Worm (Caenorhabditis elegans) whole organism, L3 larva: ENCODE data around the gene zyg-11.

Experiments used
- R02D3.7 ChIP-seq: fragments of 150-350 bp; optimal IDR thresholded peaks from 2 replicates; lab custom pipeline; 2014; ENCODE audit warnings: missing biosample characterization, missing genetic modification characterization
- ZK546.5 ChIP-seq: sonication (generic microtip); optimal IDR thresholded peaks from 2 replicates; lab custom pipeline; 2017; ENCODE audit warnings: missing biosample characterization, missing genetic modification characterization
- aly-2 ChIP-seq: fragments of 150-350 bp; optimal IDR thresholded peaks from 2 replicates; lab custom pipeline; 2014; ENCODE audit warnings: missing biosample characterization, missing genetic modification characterization
- ama-1 ChIP-seq: fragments of 150-350 bp; optimal IDR thresholded peaks from 2 replicates; lab custom pipeline; 2018
- ceh-16 ChIP-seq: sonication (generic microtip); optimal IDR thresholded peaks from 2 replicates; lab custom pipeline; 2017; ENCODE audit warnings: missing biosample characterization, missing genetic modification characterization
- ceh-28 ChIP-seq: fragments of 150-350 bp; optimal IDR thresholded peaks from 2 replicates; lab custom pipeline; 2014; ENCODE audit warnings: missing biosample characterization, missing genetic modification reagents, missing genetic modification characterization
- ceh-82 ChIP-seq: fragments of 150-350 bp; optimal IDR thresholded peaks from 2 replicates; lab custom pipeline; 2014; ENCODE audit warnings: missing biosample characterization, missing genetic modification characterization
- ceh-9 ChIP-seq: sonication (generic microtip); optimal IDR thresholded peaks from 2 replicates; lab custom pipeline; 2018; ENCODE audit warnings: missing biosample characterization, missing genetic modification characterization
- daf-12 ChIP-seq: fragments of 150-350 bp; optimal IDR thresholded peaks from 2 replicates; lab custom pipeline; 2014; ENCODE audit warnings: missing biosample characterization, missing genetic modification reagents, missing genetic modification characterization
- egl-27 ChIP-seq: sonication (generic microtip); optimal IDR thresholded peaks from 4 replicates; lab custom pipeline; 2017; ENCODE audit warnings: missing biosample characterization, missing genetic modification reagents, missing genetic modification characterization
- egl-5 ChIP-seq: fragments of 150-350 bp; optimal IDR thresholded peaks from 2 replicates; lab custom pipeline; 2017; ENCODE audit warnings: missing biosample characterization, missing genetic modification reagents, missing genetic modification characterization, inconsistent platforms
- elt-1 ChIP-seq: fragments of 150-350 bp; optimal IDR thresholded peaks from 2 replicates; lab custom pipeline; 2014; ENCODE audit warnings: missing biosample characterization, missing genetic modification characterization
- elt-2 ChIP-seq: sonication (generic microtip); optimal IDR thresholded peaks from 2 replicates; lab custom pipeline; 2016; ENCODE audit warnings: missing genetic modification reagents, mild to moderate bottlenecking, missing genetic modification characterization, missing compliant biosample characterization
- elt-3 ChIP-seq, 3 experiments: fragments of 150-350 bp in 1 of 3; sonication (generic microtip) in 2 of 3; optimal IDR thresholded peaks; 2 replicates in 2 of 3; 4 replicates in 1 of 3; lab custom pipeline; 2014 to 2017; ENCODE audit warnings: missing biosample characterization in 3 of 3, missing genetic modification characterization in 3 of 3
- eor-1 ChIP-seq, 2 experiments: fragments of 150-350 bp; optimal IDR thresholded peaks; 2 replicates each; lab custom pipeline; 2014 to 2018; ENCODE audit warnings: missing biosample characterization in 2 of 2, missing genetic modification characterization in 2 of 2
- fkh-10 ChIP-seq: sonication (generic microtip); optimal IDR thresholded peaks from 2 replicates; lab custom pipeline; 2017; ENCODE audit warnings: missing biosample characterization, missing genetic modification reagents, missing genetic modification characterization
- fkh-2 ChIP-seq: fragments of 150-350 bp; optimal IDR thresholded peaks from 2 replicates; lab custom pipeline; 2014; ENCODE audit warnings: missing biosample characterization, missing genetic modification reagents, missing genetic modification characterization
- fos-1 ChIP-seq: fragments of 150-350 bp; optimal IDR thresholded peaks from 2 replicates; lab custom pipeline; 2014; ENCODE audit warnings: missing biosample characterization, missing genetic modification characterization
- hmg-11 ChIP-seq: sonication (generic microtip); optimal IDR thresholded peaks from 2 replicates; lab custom pipeline; 2016; ENCODE audit warnings: missing genetic modification characterization, missing compliant biosample characterization
- jun-1 ChIP-seq: fragments of 150-350 bp; optimal IDR thresholded peaks from 2 replicates; lab custom pipeline; 2014; ENCODE audit warnings: missing biosample characterization, missing genetic modification reagents, missing genetic modification characterization
- lin-15B ChIP-seq: fragments of 150-350 bp; optimal IDR thresholded peaks from 2 replicates; lab custom pipeline; 2014; ENCODE audit warnings: missing biosample characterization, missing genetic modification characterization
- lin-39 ChIP-seq: fragments of 150-350 bp; optimal IDR thresholded peaks from 2 replicates; lab custom pipeline; 2018; ENCODE audit warnings: missing biosample characterization, missing genetic modification reagents, missing genetic modification characterization
- lsy-12 ChIP-seq: sonication (generic microtip); optimal IDR thresholded peaks from 2 replicates; lab custom pipeline; 2016; ENCODE audit warnings: mild to moderate bottlenecking, missing genetic modification characterization, missing compliant biosample characterization
- mdl-1 ChIP-seq: fragments of 150-350 bp; optimal IDR thresholded peaks from 2 replicates; lab custom pipeline; 2014; ENCODE audit warnings: missing biosample characterization, missing genetic modification characterization
- mml-1 ChIP-seq: fragments of 150-350 bp; sonication (generic microtip); optimal IDR thresholded peaks from 3 replicates; lab custom pipeline; 2014; ENCODE audit warnings: missing biosample characterization, missing genetic modification characterization
- nfya-1 ChIP-seq: sonication (generic microtip); optimal IDR thresholded peaks from 2 replicates; lab custom pipeline; 2017; ENCODE audit warnings: missing genetic modification characterization, mild to moderate bottlenecking, missing compliant biosample characterization, antibody characterized with exemption, moderate library complexity; ENCODE audit not compliant: insufficient read depth
- nhr-11 ChIP-seq: fragments of 150-350 bp; optimal IDR thresholded peaks from 2 replicates; lab custom pipeline; 2014; ENCODE audit warnings: missing biosample characterization, missing genetic modification characterization
- nhr-12 ChIP-seq: fragments of 150-350 bp; optimal IDR thresholded peaks from 2 replicates; lab custom pipeline; 2014; ENCODE audit warnings: missing biosample characterization, missing genetic modification characterization
- nhr-23 ChIP-seq: fragments of 150-350 bp; optimal IDR thresholded peaks from 2 replicates; lab custom pipeline; 2014; ENCODE audit warnings: missing biosample characterization, missing genetic modification reagents, missing genetic modification characterization
- nhr-237 ChIP-seq: fragments of 150-350 bp; optimal IDR thresholded peaks from 2 replicates; lab custom pipeline; 2014; ENCODE audit warnings: missing biosample characterization, missing genetic modification characterization
- nhr-25 ChIP-seq: sonication (generic microtip); optimal IDR thresholded peaks from 2 replicates; lab custom pipeline; 2017; ENCODE audit warnings: missing biosample characterization, missing genetic modification characterization
- nhr-28 ChIP-seq: fragments of 150-350 bp; optimal IDR thresholded peaks from 2 replicates; lab custom pipeline; 2014; ENCODE audit warnings: missing biosample characterization, missing genetic modification characterization
- nhr-43 ChIP-seq: sonication (generic microtip); optimal IDR thresholded peaks from 2 replicates; lab custom pipeline; 2016; ENCODE audit warnings: mild to moderate bottlenecking, missing genetic modification characterization, missing compliant biosample characterization; ENCODE audit not compliant: poor library complexity, severe bottlenecking
- nhr-67 ChIP-seq: fragments of 150-350 bp; optimal IDR thresholded peaks from 2 replicates; lab custom pipeline; 2014; ENCODE audit warnings: missing biosample characterization, missing genetic modification characterization
- nhr-76 ChIP-seq: fragments of 150-350 bp; sonication (generic microtip); optimal IDR thresholded peaks from 5 replicates; lab custom pipeline; 2014; ENCODE audit warnings: missing biosample characterization, missing genetic modification characterization
- nhr-77 ChIP-seq: fragments of 150-350 bp; optimal IDR thresholded peaks from 2 replicates; lab custom pipeline; 2014; ENCODE audit warnings: missing biosample characterization, missing genetic modification characterization
- pha-4 ChIP-seq: fragments of 150-350 bp; optimal IDR thresholded peaks from 2 replicates; lab custom pipeline; 2014; ENCODE audit warnings: missing biosample characterization, missing genetic modification reagents, missing genetic modification characterization
- pqm-1 ChIP-seq: fragments of 150-350 bp; optimal IDR thresholded peaks from 2 replicates; lab custom pipeline; 2017; ENCODE audit warnings: missing biosample characterization, missing genetic modification characterization, inconsistent platforms
- sea-2 ChIP-seq: fragments of 150-350 bp; sonication (generic microtip); optimal IDR thresholded peaks from 4 replicates; lab custom pipeline; 2014; ENCODE audit warnings: missing biosample characterization, missing genetic modification reagents, missing genetic modification characterization
- skn-1 ChIP-seq: fragments of 150-350 bp; optimal IDR thresholded peaks from 2 replicates; lab custom pipeline; 2014; ENCODE audit warnings: missing biosample characterization, missing genetic modification characterization
- snpc-4 ChIP-seq: fragments of 150-350 bp; optimal IDR thresholded peaks from 2 replicates; lab custom pipeline; 2014; ENCODE audit warnings: missing biosample characterization, missing genetic modification characterization
- tbx-2 ChIP-seq: sonication (generic microtip); optimal IDR thresholded peaks from 2 replicates; lab custom pipeline; 2016; ENCODE audit warnings: mild to moderate bottlenecking, missing genetic modification characterization, missing compliant biosample characterization
- unc-39 ChIP-seq: sonication (generic microtip); optimal IDR thresholded peaks from 4 replicates; lab custom pipeline; 2017; ENCODE audit warnings: missing biosample characterization, missing genetic modification characterization
- unc-62 ChIP-seq: fragments of 150-350 bp; sonication (generic microtip); optimal IDR thresholded peaks from 4 replicates; lab custom pipeline; 2014; ENCODE audit warnings: missing biosample characterization, missing genetic modification reagents, missing genetic modification characterization
- zag-1 ChIP-seq: fragments of 150-350 bp; optimal IDR thresholded peaks from 2 replicates; lab custom pipeline; 2014; ENCODE audit warnings: missing biosample characterization, missing genetic modification characterization
- ztf-11 ChIP-seq: fragments of 150-350 bp; optimal IDR thresholded peaks from 2 replicates; lab custom pipeline; 2014; ENCODE audit warnings: missing biosample characterization, missing genetic modification characterization
- ztf-4 ChIP-seq: fragments of 150-350 bp; optimal IDR thresholded peaks from 2 replicates; lab custom pipeline; 2014; ENCODE audit warnings: missing biosample characterization, missing genetic modification characterization

The zyg-11 gene

DNA sequence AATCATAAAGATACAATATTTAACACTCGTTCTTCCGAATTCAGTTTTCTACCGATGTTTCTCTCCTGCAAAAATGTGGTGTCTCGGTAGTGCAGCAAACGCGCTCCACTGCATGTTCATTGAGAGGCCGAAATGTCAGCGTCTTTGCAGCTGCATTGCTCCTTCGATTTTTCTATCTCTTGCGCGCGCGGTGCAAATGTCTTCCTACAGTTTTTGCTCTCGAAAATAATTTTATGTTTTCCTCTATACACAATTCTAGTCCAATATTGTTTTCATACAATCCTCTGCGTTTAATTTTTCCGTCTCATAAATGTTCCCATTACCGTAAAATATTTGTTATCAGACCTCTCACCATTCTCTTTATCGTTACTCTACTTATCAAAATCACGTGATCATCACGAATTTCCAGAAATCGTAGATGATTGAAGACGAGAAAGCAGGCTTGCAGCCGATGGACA lies 44.9 kb downstream of the zyg-11 start, which contains the start of gene ufd-2:
Gene ufd-2, plus strand, starts transcription at position 408 of the 458 bp plus-strand sequence.
- TF ChIP-seq nhr-28 (tag; lab: Kevin White, UChicago) (no peak), nhr-11 (tag; lab: Kevin White, UChicago) (no peak), nhr-77 (tag; lab: Kevin White, UChicago) (no peak), aly-2 (tag; lab: Kevin White, UChicago) (no peak), hmg-11 (peak; percentile 22), ceh-16 (tag; lab: Kevin White, UChicago) (no peak), fos-1 (tag; lab: Kevin White, UChicago) (no peak), zag-1 (tag; lab: Kevin White, UChicago) (no peak), ceh-28 (tag; lab: Kevin White, UChicago) (no peak), ztf-11 (no peak), mml-1 (no peak), R02D3.7 (tag; lab: Kevin White, UChicago) (peak; percentile 42), ZK546.5 (tag; lab: Kevin White, UChicago) (no peak), unc-62 (GFP tag; lab: Kevin White, UChicago) (no peak), mdl-1 (tag; lab: Kevin White, UChicago) (no peak), ceh-82 (tag; lab: Kevin White, UChicago) (no peak), lsy-12 (peak; percentile 23), ztf-4 (tag; lab: Kevin White, UChicago) (no peak), nhr-12 (no peak), elt-1 (tag; lab: Kevin White, UChicago) (no peak), nhr-237 (tag; lab: Kevin White, UChicago) (no peak), fkh-2 (tag; lab: Kevin White, UChicago) (no peak), lin-39 (tag; lab: Kevin White, UChicago) (peak; percentile 83), nhr-67 (no peak), nhr-76 (no peak), ceh-9 (tag; lab: Kevin White, UChicago) (no peak), skn-1 (tag; lab: Kevin White, UChicago) (peak; percentile 77), fkh-10 (GFP tag; lab: Kevin White, UChicago) (no peak), elt-2 (peak; percentile 81), tbx-2 (no peak), ama-1 (lab: Kevin White, UChicago) (no peak), nhr-23 (tag; lab: Kevin White, UChicago) (no peak), nhr-43 (tag; lab: Kevin White, UChicago) (peak; percentile 36), nfya-1 (peak; percentile 75), daf-12 (tag; lab: Kevin White, UChicago) (no peak), pha-4 (tag; lab: Kevin White, UChicago) (peak; percentile 82), pqm-1 (tag; lab: Kevin White, UChicago) (peak; percentile 39), unc-39 (tag; lab: Kevin White, UChicago) (no peak), jun-1 (peak; percentile 32), egl-27 (no peak), lin-15B (tag; lab: Kevin White, UChicago) (peak; percentile 96), elt-3 (tag; optimal IDR thresholded peaks at IDR 0.05; lab: Kevin White, UChicago) (no peak), egl-5 (tag; lab: Kevin White, UChicago) (peak; percentile 9), eor-1 (tag; optimal IDR thresholded peaks at IDR 0.05; lab: Kevin White, UChicago) (no peak), snpc-4 (tag; lab: Kevin White, UChicago) (peak; percentile 68), nhr-25 (tag; lab: Kevin White, UChicago) (peak; percentile 80), sea-2 (GFP tag; lab: Kevin White, UChicago) (no peak)
